Fruit fly (Drosophila melanogaster) whole organism, prepupa: ENCODE measurements around the gene Cox17.

Experiments used
- CG10631 ChIP-seq: fragments of 200-800 bp; sonication (Bioruptor generic); optimal IDR thresholded peaks from 2 replicates; lab custom pipeline; 2016; ENCODE audit warnings: missing biosample characterization, missing genetic modification characterization
- CG10669 ChIP-seq: fragments of 200-800 bp; sonication (Bioruptor generic); optimal IDR thresholded peaks from 3 replicates; lab custom pipeline; 2018; ENCODE audit warnings: missing biosample characterization, mild to moderate bottlenecking, missing genetic modification characterization, moderate library complexity
- CG11294 ChIP-seq: fragments of 200-800 bp; sonication (Bioruptor generic); IDR thresholded peaks from 2 replicates; pipeline ENCODE4 v1.3.6; 2022; ENCODE audit warnings: missing biosample characterization, missing genetic modification characterization
- CG11762 ChIP-seq: fragments of 200-800 bp; sonication (Bioruptor generic); optimal IDR thresholded peaks from 3 replicates; lab custom pipeline; 2016; ENCODE audit warnings: missing biosample characterization, missing genetic modification characterization; ENCODE audit not compliant: insufficient read depth
- CG1621 ChIP-seq: fragments of 200-800 bp; sonication (Bioruptor generic); optimal IDR thresholded peaks from 3 replicates; lab custom pipeline; 2018; ENCODE audit warnings: missing biosample characterization, mild to moderate bottlenecking, missing genetic modification characterization
- CG16779 ChIP-seq: fragments of 200-800 bp; sonication (Bioruptor generic); optimal IDR thresholded peaks from 3 replicates; lab custom pipeline; 2017; ENCODE audit warnings: missing biosample characterization, mild to moderate bottlenecking, missing genetic modification characterization
- CG32006 ChIP-seq: fragments of 200-800 bp; sonication (Bioruptor generic); optimal IDR thresholded peaks from 3 replicates; lab custom pipeline; 2017; ENCODE audit warnings: missing biosample characterization, mild to moderate bottlenecking, missing genetic modification characterization
- CG34406 ChIP-seq: fragments of 200-800 bp; sonication (Bioruptor generic); optimal IDR thresholded peaks from 3 replicates; lab custom pipeline; 2016; ENCODE audit warnings: missing biosample characterization, missing genetic modification characterization
- CG3919 ChIP-seq: fragments of 200-800 bp; sonication (Bioruptor generic); optimal IDR thresholded peaks from 3 replicates; lab custom pipeline; 2016; ENCODE audit warnings: missing biosample characterization, missing genetic modification characterization
- CG4318 ChIP-seq: fragments of 200-800 bp; sonication (Bioruptor generic); optimal IDR thresholded peaks from 3 replicates; lab custom pipeline; 2017; ENCODE audit warnings: missing biosample characterization, mild to moderate bottlenecking, missing genetic modification characterization
- CG6163 ChIP-seq: fragments of 200-800 bp; sonication (Bioruptor generic); IDR thresholded peaks from 3 replicates; pipeline ENCODE4 v1.3.6; 2022; ENCODE audit warnings: missing biosample characterization, missing genetic modification characterization
- CG6276 ChIP-seq: fragments of 200-800 bp; sonication (Bioruptor generic); optimal IDR thresholded peaks from 2 replicates; lab custom pipeline; 2017; ENCODE audit warnings: missing biosample characterization, mild to moderate bottlenecking, missing genetic modification characterization
- CG6808 ChIP-seq: fragments of 200-800 bp; sonication (Bioruptor generic); optimal IDR thresholded peaks from 3 replicates; lab custom pipeline; 2017; ENCODE audit warnings: missing biosample characterization, missing genetic modification characterization, mild to moderate bottlenecking, moderate library complexity, missing genetic modification reagents
- CG6854 ChIP-seq: fragments of 200-800 bp; sonication (Bioruptor generic); optimal IDR thresholded peaks from 2 replicates; lab custom pipeline; 2017; ENCODE audit warnings: missing biosample characterization, mild to moderate bottlenecking, missing genetic modification characterization
- CG8119 ChIP-seq: fragments of 200-800 bp; sonication (Bioruptor generic); IDR thresholded peaks from 3 replicates; pipeline ENCODE4 v1.3.6; 2022; ENCODE audit warnings: missing biosample characterization, missing genetic modification characterization
- CG8632 ChIP-seq: fragments of 200-800 bp; sonication (Bioruptor generic); optimal IDR thresholded peaks from 3 replicates; lab custom pipeline; 2016; ENCODE audit warnings: missing biosample characterization, missing genetic modification characterization
- CG9139 ChIP-seq: fragments of 200-800 bp; sonication (Bioruptor generic); optimal IDR thresholded peaks from 3 replicates; lab custom pipeline; 2017; ENCODE audit warnings: missing biosample characterization, mild to moderate bottlenecking, missing genetic modification characterization
- Eip78C ChIP-seq: fragments of 200-800 bp; sonication (Bioruptor generic); peaks from one replicate; lab custom pipeline; 2016; ENCODE audit warnings: missing biosample characterization, missing genetic modification characterization
- Eip93F ChIP-seq: fragments of 200-800 bp; sonication (Bioruptor generic); optimal IDR thresholded peaks from 2 replicates; lab custom pipeline; 2016; ENCODE audit warnings: missing biosample characterization, mild to moderate bottlenecking, missing genetic modification characterization
- Ets96B ChIP-seq: fragments of 200-800 bp; optimal IDR thresholded peaks from 2 replicates; lab custom pipeline; 2019; ENCODE audit warnings: missing biosample characterization, mild to moderate bottlenecking, missing genetic modification characterization, moderate library complexity
- Gug ChIP-seq: fragments of 200-800 bp; sonication (Bioruptor generic); IDR thresholded peaks from 2 replicates; pipeline ENCODE4 v1.3.6; 2022; ENCODE audit warnings: missing biosample characterization, missing genetic modification characterization
- Hr39 ChIP-seq: fragments of 200-800 bp; sonication (Bioruptor generic); optimal IDR thresholded peaks from 2 replicates; lab custom pipeline; 2016; ENCODE audit warnings: missing biosample characterization, missing genetic modification characterization
- Hr4 ChIP-seq: fragments of 200-800 bp; sonication (Bioruptor generic); optimal IDR thresholded peaks from 3 replicates; lab custom pipeline; 2016; ENCODE audit warnings: missing biosample characterization, missing genetic modification characterization
- Lpt ChIP-seq: fragments of 200-800 bp; sonication (Bioruptor generic); optimal IDR thresholded peaks from 3 replicates; lab custom pipeline; 2016; ENCODE audit warnings: missing biosample characterization, missing genetic modification characterization
- OdsH ChIP-seq: fragments of 200-800 bp; sonication (Bioruptor generic); optimal IDR thresholded peaks from 3 replicates; lab custom pipeline; 2016; ENCODE audit warnings: missing biosample characterization, missing genetic modification characterization
- Smox ChIP-seq: fragments of 200-800 bp; sonication (Bioruptor generic); optimal IDR thresholded peaks from 3 replicates; lab custom pipeline; 2016; ENCODE audit warnings: missing biosample characterization, missing genetic modification characterization
- Sox14 ChIP-seq: fragments of 200-800 bp; sonication (Bioruptor generic); optimal IDR thresholded peaks from 3 replicates; lab custom pipeline; 2016; ENCODE audit warnings: missing biosample characterization, missing genetic modification characterization
- Sox15 ChIP-seq: fragments of 200-800 bp; sonication (Bioruptor generic); optimal IDR thresholded peaks from 3 replicates; lab custom pipeline; 2016; ENCODE audit warnings: missing biosample characterization, missing genetic modification characterization
- acj6 ChIP-seq: fragments of 200-800 bp; sonication (Bioruptor generic); optimal IDR thresholded peaks from 3 replicates; lab custom pipeline; 2016; ENCODE audit warnings: missing biosample characterization, missing genetic modification characterization
- dac ChIP-seq: fragments of 200-800 bp; sonication (Bioruptor generic); optimal IDR thresholded peaks from 2 replicates; lab custom pipeline; 2017; ENCODE audit warnings: missing biosample characterization, mild to moderate bottlenecking, missing genetic modification characterization
- dsx ChIP-seq: fragments of 200-800 bp; optimal IDR thresholded peaks from 3 replicates; lab custom pipeline; 2019; ENCODE audit warnings: missing biosample characterization, mild to moderate bottlenecking, missing genetic modification characterization, moderate library complexity; ENCODE audit not compliant: poor library complexity, severe bottlenecking
- eg ChIP-seq: fragments of 200-800 bp; sonication (Bioruptor generic); IDR thresholded peaks from 3 replicates; pipeline ENCODE4 v1.3.6; 2022; ENCODE audit warnings: missing biosample characterization, missing genetic modification characterization
- esn ChIP-seq: fragments of 200-800 bp; sonication (Bioruptor generic); optimal IDR thresholded peaks from 2 replicates; lab custom pipeline; 2016; ENCODE audit warnings: missing biosample characterization, mild to moderate bottlenecking, missing genetic modification characterization, moderate library complexity
- fkh ChIP-seq: fragments of 200-800 bp; sonication (Bioruptor generic); optimal IDR thresholded peaks from 3 replicates; lab custom pipeline; 2017; ENCODE audit warnings: missing biosample characterization, mild to moderate bottlenecking, missing genetic modification characterization, moderate library complexity
- net ChIP-seq: fragments of 200-800 bp; sonication (Bioruptor generic); optimal IDR thresholded peaks from 3 replicates; lab custom pipeline; 2016; ENCODE audit warnings: missing biosample characterization, missing genetic modification characterization
- salr ChIP-seq, 2 experiments: fragments of 200-800 bp; sonication (Bioruptor generic); optimal IDR thresholded peaks; 3 replicates each; lab custom pipeline; 2016 to 2018; ENCODE audit warnings: missing biosample characterization in 2 of 2, missing genetic modification characterization in 2 of 2, mild to moderate bottlenecking in 1 of 2
- spab ChIP-seq: fragments of 200-800 bp; sonication (Bioruptor generic); optimal IDR thresholded peaks from 2 replicates; lab custom pipeline; 2017; ENCODE audit warnings: missing biosample characterization, mild to moderate bottlenecking, missing genetic modification characterization, missing genetic modification reagents
- ss ChIP-seq, 2 experiments: fragments of 200-800 bp; sonication (Bioruptor generic); optimal IDR thresholded peaks; 2 replicates in 1 of 2; 3 replicates in 1 of 2; lab custom pipeline; 2017 to 2018; ENCODE audit warnings: mild to moderate bottlenecking in 2 of 2, missing biosample characterization in 2 of 2, missing genetic modification characterization in 2 of 2, moderate library complexity in 1 of 2
- svp ChIP-seq: fragments of 200-800 bp; sonication (Bioruptor generic); peaks from one replicate; lab custom pipeline; 2016; ENCODE audit warnings: missing biosample characterization, missing genetic modification characterization

Cox17 gene

DNA sequence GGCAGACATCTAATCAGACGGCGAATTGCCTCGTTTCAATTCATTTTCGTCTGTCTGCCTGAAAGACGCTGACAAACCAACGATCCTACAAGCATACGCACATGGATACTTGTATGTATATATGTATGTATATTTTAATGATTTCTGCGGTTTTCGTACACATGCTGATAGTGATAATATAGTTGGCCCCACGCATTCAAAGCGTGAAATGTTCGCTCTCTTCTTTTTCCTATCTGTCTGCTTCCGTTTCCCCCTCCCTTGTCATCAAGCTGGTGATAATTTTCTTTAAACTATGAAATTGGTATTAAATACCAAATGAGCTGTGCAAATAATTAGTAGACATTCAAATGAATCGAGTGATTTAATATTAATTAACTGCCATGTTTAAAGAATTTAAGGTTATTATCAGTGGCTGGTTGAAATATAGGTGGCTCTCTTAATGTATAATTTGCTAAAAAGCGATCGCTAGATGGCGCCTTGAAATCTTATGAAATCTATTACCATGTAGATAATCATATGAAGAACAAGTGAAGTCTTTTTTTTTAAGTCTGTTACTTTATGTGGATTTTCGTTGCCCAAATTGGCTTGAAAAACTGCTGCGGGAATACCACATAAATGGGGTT, 3.6 kb downstream of the Cox17 start, which contains the start of gene CG33177 (continued):
- TF ChIP-seq CG6808 (GFP tag; lab: Kevin White, UChicago) (no peak), svp (peak; percentile 69), CG32006 (GFP tag; lab: Kevin White, UChicago) (no peak), fkh (peak; percentile 25), acj6 (no peak), CG8632 (no peak), ss (GFP tag; optimal IDR thresholded peaks at IDR 0.05; lab: Kevin White, UChicago) (no peak), Ets96B (tag; lab: Kevin White, UChicago) (no peak), Sox15 (GFP tag; lab: Kevin White, UChicago) (no peak), esn (peak; percentile 29), CG6854 (no peak), CG4318 (GFP tag; lab: Kevin White, UChicago) (no peak), Eip93F (no peak), CG11762 (GFP tag; lab: Kevin White, UChicago) (no peak), Hr39 (GFP tag; lab: Kevin White, UChicago) (peak; percentile 42), CG10631 (no peak), Hr4 (GFP tag; lab: Kevin White, UChicago) (no peak), dac (no peak), OdsH (GFP tag; lab: Kevin White, UChicago) (no peak), Smox (no peak), CG16779 (tag; lab: Kevin White, UChicago) (no peak)

- TF ChIP-seq Sox14 (no peak), Eip78C (GFP tag; lab: Kevin White, UChicago) (no peak), CG6163 (no peak), CG6276 (peak; percentile 48), CG8119 (GFP tag; lab: Robert Waterston, UW) (peak; percentile 25; the same call in 1 of the 3 replicates), spab (peak; percentile 27), CG6808 (GFP tag; lab: Kevin White, UChicago) (peak; percentile 81), CG11294 (GFP tag; lab: Robert Waterston, UW) (no peak), net (GFP tag; lab: Kevin White, UChicago) (peak; percentile 21), Hr4 (GFP tag; lab: Kevin White, UChicago) (no peak), CG1621 (tag; lab: Kevin White, UChicago) (peak; percentile 19), salr (GFP tag; optimal IDR thresholded peaks at IDR 0.05; lab: Kevin White, UChicago) (peak in 1 of 2 experiments; percentile 10), CG10669 (GFP tag; lab: Kevin White, UChicago) (peak; percentile 13), Gug (GFP tag; lab: Robert Waterston, UW) (no peak), CG32006 (GFP tag; lab: Kevin White, UChicago) (no peak), CG9139 (GFP tag; lab: Kevin White, UChicago) (peak; percentile 74), Lpt (GFP tag; lab: Kevin White, UChicago) (peak; percentile 13), CG6854 (peak; percentile 1), CG10631 (no peak), CG3919 (GFP tag; lab: Kevin White, UChicago) (peak; percentile 9), esn (no peak), ss (GFP tag; optimal IDR thresholded peaks at IDR 0.05; lab: Kevin White, UChicago) (peak; percentile 80 to 83), eg (0 out of 3 replicates have a peak, but pooled peaks have one; percentile 9), CG34406 (GFP tag; lab: Kevin White, UChicago) (no peak), dsx (no peak)
These were observed 4.6 kb downstream of the Cox17 start for dm6 chrX:15079945-15080344.
